Worm (Caenorhabditis elegans): ENCODE measurements around the gene C39E9.7.

DNA sequence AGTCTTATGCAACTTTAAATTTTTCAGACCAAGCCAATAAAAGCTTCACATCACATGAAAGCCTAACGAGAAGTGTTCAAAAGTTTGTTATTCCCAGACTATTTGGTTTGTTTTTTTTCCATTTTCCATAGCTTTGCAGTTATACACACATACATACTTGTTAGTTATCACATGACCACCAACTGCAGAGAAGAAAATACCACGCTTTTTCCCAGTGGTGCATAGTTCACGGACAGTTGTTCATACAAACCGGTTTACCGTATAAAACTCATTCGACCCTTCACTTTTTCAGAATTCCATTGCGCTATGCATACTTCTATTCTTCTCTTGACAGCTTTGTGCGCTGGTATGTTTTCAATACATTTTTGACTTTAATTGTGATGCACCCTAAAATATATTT, 12.8 kb downstream of the C39E9.7 start, which contains the start of gene scl-5:
- TF ChIP-seq pag-3 (tag; optimal IDR thresholded peaks at IDR 0.05; ENCODE audit: borderline replicate concordance), result no peak
- no peak for TF ChIP-seq F13H6.1 (tag; optimal IDR thresholded peaks at IDR 0.05)
- no peak for TF ChIP-seq pha-4 (tag; optimal IDR thresholded peaks at IDR 0.05)
- TF ChIP-seq hlh-15 (tag; optimal IDR thresholded peaks at IDR 0.05), result no peak
- no peak for TF ChIP-seq dmd-4 (tag; optimal IDR thresholded peaks at IDR 0.05; ENCODE audit: borderline replicate concordance)
- no peak for TF ChIP-seq ama-1 (optimal IDR thresholded peaks at IDR 0.05)
- no peak for TF ChIP-seq pat-9 (tag; optimal IDR thresholded peaks at IDR 0.05)
- no peak for TF ChIP-seq pax-1 (tag; optimal IDR thresholded peaks at IDR 0.05)
- no peak for TF ChIP-seq pqm-1 (tag; optimal IDR thresholded peaks at IDR 0.05)
- no peak for TF ChIP-seq tbx-2 (tag; optimal IDR thresholded peaks at IDR 0.05)
- no peak for TF ChIP-seq T23F11.4 (GFP tag; optimal IDR thresholded peaks at IDR 0.05)
- TF ChIP-seq che-1 (tag; optimal IDR thresholded peaks at IDR 0.05), result no peak
- no peak for TF ChIP-seq ceh-24 (tag; optimal IDR thresholded peaks at IDR 0.05)
- TF ChIP-seq ceh-48 (tag; optimal IDR thresholded peaks at IDR 0.05), result no peak

All from whole organism, late embryonic.